Worm (Caenorhabditis elegans) whole organism, young adult: Measurements from ENCODE around the gene snai-1.

Experiments used
- B0019.2 ChIP-seq: fragments of 200-800 bp; sonication (Bioruptor generic); conservative IDR thresholded peaks from 2 replicates; pipeline ENCODE4 v1.3.6; 2022; ENCODE audit warnings: missing genetic modification reagents, missing genetic modification characterization, missing compliant biosample characterization
- C06A6.2 ChIP-seq: fragments of 200-800 bp; sonication (Bioruptor generic); conservative IDR thresholded peaks from 2 replicates; pipeline ENCODE4 v1.3.6; 2022; ENCODE audit warnings: missing genetic modification characterization, missing compliant biosample characterization
- F39B2.1 ChIP-seq: fragments of 200-800 bp; sonication (Bioruptor generic); IDR thresholded peaks from 2 replicates; pipeline ENCODE4 v1.3.6; 2022; ENCODE audit warnings: missing genetic modification reagents, missing genetic modification characterization, missing compliant biosample characterization
- F52B5.7 ChIP-seq: sonication (generic microtip); optimal IDR thresholded peaks from 2 replicates; lab custom pipeline; 2016; ENCODE audit warnings: mild to moderate bottlenecking, missing genetic modification characterization, missing compliant biosample characterization
- F57C9.4 ChIP-seq: sonication (generic microtip); optimal IDR thresholded peaks from 2 replicates; lab custom pipeline; 2017; ENCODE audit warnings: mild to moderate bottlenecking, missing genetic modification characterization, missing compliant biosample characterization
- K12H6.12 ChIP-seq: fragments of 200-800 bp; sonication (Bioruptor generic); optimal IDR thresholded peaks from 2 replicates; lab custom pipeline; 2018; ENCODE audit warnings: mild to moderate bottlenecking, missing genetic modification characterization, missing compliant biosample characterization
- T07F8.4 ChIP-seq: sonication (generic microtip); optimal IDR thresholded peaks from 2 replicates; lab custom pipeline; 2016; ENCODE audit warnings: mild to moderate bottlenecking, missing genetic modification characterization, moderate library complexity, missing compliant biosample characterization
- Y53F4B.3 ChIP-seq: fragments of 200-800 bp; sonication (Bioruptor generic); IDR thresholded peaks from 2 replicates; pipeline ENCODE4 v1.3.6; 2022; ENCODE audit warnings: missing genetic modification reagents, missing genetic modification characterization, missing compliant biosample characterization
- Y56A3A.18 ChIP-seq: fragments of 200-800 bp; sonication (Bioruptor generic); IDR thresholded peaks from 2 replicates; pipeline ENCODE4 v1.3.6; 2022; ENCODE audit warnings: missing genetic modification reagents, missing genetic modification characterization, missing compliant biosample characterization
- Y67H2A.10 ChIP-seq: fragments of 200-800 bp; sonication (Bioruptor generic); conservative IDR thresholded peaks from 2 replicates; pipeline ENCODE4 v1.3.6; 2022; ENCODE audit warnings: missing genetic modification reagents, missing genetic modification characterization, missing compliant biosample characterization
- ZK185.1 ChIP-seq: sonication (generic microtip); optimal IDR thresholded peaks from 2 replicates; lab custom pipeline; 2016; ENCODE audit warnings: mild to moderate bottlenecking, missing genetic modification characterization, missing compliant biosample characterization; ENCODE audit not compliant: poor library complexity, severe bottlenecking
- atf-7 ChIP-seq: sonication (generic microtip); optimal IDR thresholded peaks from 2 replicates; lab custom pipeline; 2017; ENCODE audit warnings: mild to moderate bottlenecking, missing genetic modification characterization, missing compliant biosample characterization
- athp-1 ChIP-seq: sonication (generic microtip); optimal IDR thresholded peaks from 2 replicates; lab custom pipeline; 2017; ENCODE audit warnings: mild to moderate bottlenecking, missing genetic modification characterization, missing compliant biosample characterization
- ceh-100 ChIP-seq: fragments of 200-800 bp; sonication (Bioruptor generic); IDR thresholded peaks from 2 replicates; pipeline ENCODE4 v1.3.6; 2022; ENCODE audit warnings: missing genetic modification reagents, missing genetic modification characterization, missing compliant biosample characterization
- ceh-79 ChIP-seq: sonication (generic microtip); optimal IDR thresholded peaks from 2 replicates; lab custom pipeline; 2017; ENCODE audit warnings: mild to moderate bottlenecking, missing genetic modification characterization, missing compliant biosample characterization
- ceh-91 ChIP-seq: fragments of 200-800 bp; sonication (Bioruptor generic); IDR thresholded peaks from 2 replicates; pipeline ENCODE4 v1.3.6; 2022; ENCODE audit warnings: missing genetic modification reagents, missing genetic modification characterization, missing compliant biosample characterization
- die-1 ChIP-seq: sonication (generic microtip); optimal IDR thresholded peaks from 2 replicates; lab custom pipeline; 2016; ENCODE audit warnings: missing genotype, mild to moderate bottlenecking, missing genetic modification characterization, missing compliant biosample characterization
- ekl-4 ChIP-seq: fragments of 200-800 bp; sonication (Bioruptor generic); IDR thresholded peaks from 2 replicates; pipeline ENCODE4 v1.3.6; 2022; ENCODE audit warnings: missing genetic modification reagents, missing genetic modification characterization, missing compliant biosample characterization
- hlh-12 ChIP-seq: sonication (generic microtip); optimal IDR thresholded peaks from 2 replicates; lab custom pipeline; 2016; ENCODE audit warnings: missing genetic modification characterization, missing compliant biosample characterization
- hmg-20 ChIP-seq: fragments of 200-800 bp; sonication (Bioruptor generic); IDR thresholded peaks from 2 replicates; pipeline ENCODE4 v1.3.6; 2022; ENCODE audit warnings: missing genetic modification reagents, missing genetic modification characterization, missing compliant biosample characterization
- let-526 ChIP-seq: fragments of 200-800 bp; sonication (Bioruptor generic); IDR thresholded peaks from 2 replicates; pipeline ENCODE4 v1.3.6; 2022; ENCODE audit warnings: missing genetic modification reagents, missing genetic modification characterization, missing compliant biosample characterization
- lin-40 ChIP-seq: sonication (generic microtip); optimal IDR thresholded peaks from 2 replicates; lab custom pipeline; 2016; ENCODE audit warnings: missing genetic modification characterization, mild to moderate bottlenecking, missing compliant biosample characterization, missing genotype, missing genetic modification reagents
- lin-54 ChIP-seq: fragments of 200-800 bp; sonication (Bioruptor generic); optimal IDR thresholded peaks from 2 replicates; lab custom pipeline; 2018; ENCODE audit warnings: mild to moderate bottlenecking, missing genetic modification characterization, missing compliant biosample characterization
- lsl-1 ChIP-seq: fragments of 200-800 bp; sonication (Bioruptor generic); optimal IDR thresholded peaks from 2 replicates; lab custom pipeline; 2018; ENCODE audit warnings: mild to moderate bottlenecking, missing genetic modification characterization, moderate library complexity, missing compliant biosample characterization
- lsy-27 ChIP-seq: sonication (generic microtip); optimal IDR thresholded peaks from 2 replicates; lab custom pipeline; 2017; ENCODE audit warnings: missing genetic modification characterization, mild to moderate bottlenecking, missing compliant biosample characterization, antibody characterized with exemption, missing genotype, borderline replicate concordance; ENCODE audit not compliant: insufficient read depth
- madf-6 ChIP-seq: fragments of 200-800 bp; sonication (Bioruptor generic); IDR thresholded peaks from 2 replicates; pipeline ENCODE4 v1.3.6; 2022; ENCODE audit warnings: missing genetic modification reagents, missing genetic modification characterization, missing compliant biosample characterization
- mcd-1 ChIP-seq: fragments of 200-800 bp; sonication (Bioruptor generic); IDR thresholded peaks from 2 replicates; pipeline ENCODE4 v1.3.6; 2022; ENCODE audit warnings: missing genetic modification reagents, missing genetic modification characterization, missing compliant biosample characterization
- mel-28 ChIP-seq: sonication (generic microtip); optimal IDR thresholded peaks from 2 replicates; lab custom pipeline; 2016; ENCODE audit warnings: borderline replicate concordance, mild to moderate bottlenecking, missing genetic modification characterization, missing compliant biosample characterization
- mes-4 ChIP-seq: sonication (generic microtip); optimal IDR thresholded peaks from 2 replicates; lab custom pipeline; 2016; ENCODE audit warnings: missing genotype, missing genetic modification characterization, missing compliant biosample characterization
- nfyb-1 ChIP-seq: fragments of 200-800 bp; sonication (Bioruptor generic); IDR thresholded peaks from 2 replicates; pipeline ENCODE4 v1.3.6; 2022; ENCODE audit warnings: missing genetic modification reagents, missing genetic modification characterization, missing compliant biosample characterization
- nhr-179 ChIP-seq: sonication (generic microtip); optimal IDR thresholded peaks from 2 replicates; lab custom pipeline; 2016; ENCODE audit warnings: mild to moderate bottlenecking, missing genetic modification characterization, missing compliant biosample characterization
- nhr-27 ChIP-seq: fragments of 200-800 bp; sonication (Bioruptor generic); optimal IDR thresholded peaks from 2 replicates; lab custom pipeline; 2018; ENCODE audit warnings: mild to moderate bottlenecking, missing genetic modification characterization, moderate library complexity, missing compliant biosample characterization
- nhr-80 ChIP-seq: sonication (generic microtip); optimal IDR thresholded peaks from 2 replicates; lab custom pipeline; 2016; ENCODE audit warnings: missing genetic modification characterization, missing compliant biosample characterization
- rpc-1 ChIP-seq, 2 experiments: fragments of 150-350 bp in 1 of 2; sonication (generic microtip) in 1 of 2; optimal IDR thresholded peaks; 2 replicates each; lab custom pipeline; 2014 to 2018; ENCODE audit warnings: missing biosample characterization in 1 of 2, missing genetic modification characterization in 1 of 2, missing genetic modification reagents in 1 of 2, missing genotype in 1 of 2
- somi-1 ChIP-seq: fragments of 200-800 bp; sonication (Bioruptor generic); optimal IDR thresholded peaks from 2 replicates; lab custom pipeline; 2018; ENCODE audit warnings: mild to moderate bottlenecking, missing genetic modification characterization, missing compliant biosample characterization
- tbp1 ChIP-seq: fragments of 200-800 bp; sonication (Bioruptor generic); optimal IDR thresholded peaks from 2 replicates; lab custom pipeline; 2018; ENCODE audit warnings: mild to moderate bottlenecking, missing genetic modification characterization, missing compliant biosample characterization
- tlf-1 ChIP-seq: fragments of 200-800 bp; sonication (Bioruptor generic); optimal IDR thresholded peaks from 2 replicates; lab custom pipeline; 2018; ENCODE audit warnings: mild to moderate bottlenecking, missing genetic modification characterization, missing compliant biosample characterization
- xnd-1 ChIP-seq: sonication (generic microtip); optimal IDR thresholded peaks from 2 replicates; lab custom pipeline; 2016; ENCODE audit warnings: missing genotype, missing genetic modification reagents, missing genetic modification characterization, missing compliant biosample characterization
- zfh-2 ChIP-seq: fragments of 200-800 bp; sonication (Bioruptor generic); conservative IDR thresholded peaks from 2 replicates; pipeline ENCODE4 v1.3.6; 2022; ENCODE audit warnings: missing genetic modification reagents, missing genetic modification characterization, missing compliant biosample characterization
- ztf-22 ChIP-seq: fragments of 200-800 bp; sonication (Bioruptor generic); optimal IDR thresholded peaks from 2 replicates; lab custom pipeline; 2018; ENCODE audit warnings: mild to moderate bottlenecking, missing genetic modification characterization, moderate library complexity, missing compliant biosample characterization
- ztf-26 ChIP-seq: sonication (generic microtip); optimal IDR thresholded peaks from 2 replicates; lab custom pipeline; 2017; ENCODE audit warnings: missing genetic modification characterization, missing compliant biosample characterization
- ztf-6 ChIP-seq: fragments of 200-800 bp; sonication (Bioruptor generic); IDR thresholded peaks from 2 replicates; pipeline ENCODE4 v1.3.6; 2022; ENCODE audit warnings: missing genetic modification reagents, missing genetic modification characterization, missing compliant biosample characterization

snai-1 gene

ce11 chrIV:320380-320779 lies 6.9 kb upstream of the snai-1 start, which contains the start of gene dsc-4:
Gene dsc-4 (minus strand): TSS chrIV:320544.
- TF ChIP-seq B0019.2: no peak
- peak; percentile 1 for TF ChIP-seq nhr-80 (tag; lab: Kevin White, UChicago)

- TF ChIP-seq ZK185.1 (tag; lab: Kevin White, UChicago) (no peak), nhr-179 (tag; lab: Kevin White, UChicago) (no peak), ztf-6 (GFP tag; lab: Robert Waterston, UW) (no peak), T07F8.4 (tag; lab: Kevin White, UChicago) (no peak), ceh-91 (GFP tag; lab: Robert Waterston, UW) (no peak), hlh-12 (tag; lab: Kevin White, UChicago) (no peak), Y67H2A.10 (GFP tag; lab: Robert Waterston, UW) (no peak), lsy-27 (tag; lab: Kevin White, UChicago) (no peak), ekl-4 (GFP tag; lab: Robert Waterston, UW) (no peak), tbp1 (GFP tag; lab: Kevin White, UChicago) (no peak), mel-28 (tag; lab: Kevin White, UChicago) (no peak), F39B2.1 (GFP tag; lab: Robert Waterston, UW) (no peak), Y53F4B.3 (GFP tag; lab: Robert Waterston, UW) (no peak), tlf-1 (GFP tag; lab: Kevin White, UChicago) (no peak), ztf-22 (GFP tag; lab: Kevin White, UChicago) (no peak), lin-54 (no peak)
Observed at ce11 chrIV:319654-320053, 6.1 kb upstream of the snai-1 start.

- TF ChIP-seq C06A6.2 (GFP tag; lab: Robert Waterston, UW): no peak
- no peak for TF ChIP-seq ZK185.1 (tag; lab: Kevin White, UChicago)
- no peak for TF ChIP-seq die-1 (tag; lab: Kevin White, UChicago)
- TF ChIP-seq lsy-27 (tag; lab: Kevin White, UChicago): no peak
- TF ChIP-seq xnd-1 (tag; lab: Kevin White, UChicago): no peak
- TF ChIP-seq athp-1 (tag; lab: Kevin White, UChicago): no peak
- TF ChIP-seq mes-4 (tag; lab: Kevin White, UChicago): no peak
- no peak for TF ChIP-seq lsl-1 (GFP tag; lab: Kevin White, UChicago)
- TF ChIP-seq zfh-2 (GFP tag; lab: Robert Waterston, UW): no peak
Observed at ce11 chrIV:314475-314874, 960 bp upstream of the snai-1 start.

ce11 chrIV:309526-309925 lies 4.0 kb downstream of the snai-1 start:
- peak; percentile 32 for TF ChIP-seq lin-40
- TF ChIP-seq ztf-26 (tag; lab: Kevin White, UChicago): peak; percentile 63
- peak; percentile 60 for TF ChIP-seq somi-1 (GFP tag; lab: Kevin White, UChicago)
- TF ChIP-seq C06A6.2 (GFP tag; lab: Robert Waterston, UW): 0 out of 2 replicates have a peak, but pooled peaks have one; percentile 18
- no peak for TF ChIP-seq ceh-79
- 0 out of 2 replicates have a peak, but pooled peaks have one; percentile 29 for TF ChIP-seq nfyb-1 (GFP tag; lab: Robert Waterston, UW)
- TF ChIP-seq ceh-100: no peak
- no peak for TF ChIP-seq K12H6.12 (tag; lab: Kevin White, UChicago)
- TF ChIP-seq, all 124 proteins: peak for 5

ce11 chrIV:307205-307604 lies 6.3 kb downstream of the snai-1 start, which contains the start of gene swt-1:
Gene swt-1 (plus strand): TSS chrIV:307505.
- TF ChIP-seq athp-1 (tag; lab: Kevin White, UChicago) (no peak), let-526 (GFP tag; lab: Robert Waterston, UW) (no peak), lin-54 (no peak), madf-6 (GFP tag; lab: Robert Waterston, UW) (no peak), atf-7 (tag; lab: Kevin White, UChicago) (no peak), hmg-20 (GFP tag; lab: Robert Waterston, UW) (no peak), rpc-1 (optimal IDR thresholded peaks at IDR 0.05; lab: Kevin White, UChicago) (no peak), rpc-1 (tag; optimal IDR thresholded peaks at IDR 0.05; lab: Kevin White, UChicago) (no peak), Y56A3A.18 (no peak), nhr-27 (tag; lab: Kevin White, UChicago) (no peak), ZK185.1 (tag; lab: Kevin White, UChicago) (no peak), F57C9.4 (no peak), mcd-1 (GFP tag; lab: Robert Waterston, UW) (no peak), F52B5.7 (tag; lab: Kevin White, UChicago) (no peak)
